Worm (Caenorhabditis elegans): ENCODE data around the gene C09B9.1.

ce11 chrIV:5083832-5084231, 46.2 kb downstream of the C09B9.1 start:
- TF ChIP-seq scrt-1 (GFP tag; IDR thresholded peaks at IDR 0.05) (no peak), flt-1 (GFP tag; IDR thresholded peaks at IDR 0.05) (no peak), ama-1 (optimal IDR thresholded peaks at IDR 0.05) (no peak), hmg-4 (GFP tag; optimal IDR thresholded peaks at IDR 0.05) (no peak), tbx-37 (GFP tag; conservative IDR thresholded peaks at IDR 0.05) (no peak), tbx-11 (GFP tag; IDR thresholded peaks at IDR 0.05) (no peak), ceh-36 (tag; optimal IDR thresholded peaks at IDR 0.05) (no peak), pes-1 (GFP tag; IDR thresholded peaks at IDR 0.05) (no peak), hmbx-1 (tag; optimal IDR thresholded peaks at IDR 0.05) (no peak)

Measured in whole organism, early embryonic.